Fruit fly (Drosophila melanogaster) whole organism, prepupa: ENCODE data around the gene CG2767.

ENCODE experiments used
- Blimp-1 ChIP-seq: fragments of 200-800 bp; sonication (Bioruptor generic); optimal IDR thresholded peaks from 3 replicates; lab custom pipeline; 2017; ENCODE audit warnings: missing biosample characterization, missing genetic modification characterization, mild to moderate bottlenecking, moderate library complexity, missing genetic modification reagents
- CG11762 ChIP-seq: fragments of 200-800 bp; sonication (Bioruptor generic); optimal IDR thresholded peaks from 3 replicates; lab custom pipeline; 2016; ENCODE audit warnings: missing biosample characterization, missing genetic modification characterization; ENCODE audit not compliant: insufficient read depth
- CG11902 ChIP-seq: fragments of 200-800 bp; sonication (Bioruptor generic); optimal IDR thresholded peaks from 3 replicates; lab custom pipeline; 2016; ENCODE audit warnings: missing biosample characterization, missing genetic modification characterization
- CG15336 ChIP-seq: fragments of 200-800 bp; sonication (Bioruptor generic); IDR thresholded peaks from 2 replicates; pipeline ENCODE4 v1.3.6; 2022; ENCODE audit warnings: missing biosample characterization, missing genetic modification characterization
- CG1621 ChIP-seq: fragments of 200-800 bp; sonication (Bioruptor generic); optimal IDR thresholded peaks from 3 replicates; lab custom pipeline; 2018; ENCODE audit warnings: missing biosample characterization, mild to moderate bottlenecking, missing genetic modification characterization
- CG32006 ChIP-seq: fragments of 200-800 bp; sonication (Bioruptor generic); optimal IDR thresholded peaks from 3 replicates; lab custom pipeline; 2017; ENCODE audit warnings: missing biosample characterization, mild to moderate bottlenecking, missing genetic modification characterization
- CG3919 ChIP-seq: fragments of 200-800 bp; sonication (Bioruptor generic); optimal IDR thresholded peaks from 3 replicates; lab custom pipeline; 2016; ENCODE audit warnings: missing biosample characterization, missing genetic modification characterization
- CG4318 ChIP-seq: fragments of 200-800 bp; sonication (Bioruptor generic); optimal IDR thresholded peaks from 3 replicates; lab custom pipeline; 2017; ENCODE audit warnings: missing biosample characterization, mild to moderate bottlenecking, missing genetic modification characterization
- CG6163 ChIP-seq: fragments of 200-800 bp; sonication (Bioruptor generic); IDR thresholded peaks from 3 replicates; pipeline ENCODE4 v1.3.6; 2022; ENCODE audit warnings: missing biosample characterization, missing genetic modification characterization
- CG6276 ChIP-seq: fragments of 200-800 bp; sonication (Bioruptor generic); optimal IDR thresholded peaks from 2 replicates; lab custom pipeline; 2017; ENCODE audit warnings: missing biosample characterization, mild to moderate bottlenecking, missing genetic modification characterization
- CG8119 ChIP-seq: fragments of 200-800 bp; sonication (Bioruptor generic); IDR thresholded peaks from 3 replicates; pipeline ENCODE4 v1.3.6; 2022; ENCODE audit warnings: missing biosample characterization, missing genetic modification characterization
- CG8319 ChIP-seq: fragments of 200-800 bp; sonication (Bioruptor generic); optimal IDR thresholded peaks from 3 replicates; lab custom pipeline; 2016; ENCODE audit warnings: missing biosample characterization, missing genetic modification characterization
- CG8632 ChIP-seq: fragments of 200-800 bp; sonication (Bioruptor generic); optimal IDR thresholded peaks from 3 replicates; lab custom pipeline; 2016; ENCODE audit warnings: missing biosample characterization, missing genetic modification characterization
- CG9139 ChIP-seq: fragments of 200-800 bp; sonication (Bioruptor generic); optimal IDR thresholded peaks from 3 replicates; lab custom pipeline; 2017; ENCODE audit warnings: missing biosample characterization, mild to moderate bottlenecking, missing genetic modification characterization
- Eip78C ChIP-seq: fragments of 200-800 bp; sonication (Bioruptor generic); peaks from one replicate; lab custom pipeline; 2016; ENCODE audit warnings: missing biosample characterization, missing genetic modification characterization
- Ets21C ChIP-seq: fragments of 200-800 bp; sonication (Bioruptor generic); optimal IDR thresholded peaks from 3 replicates; lab custom pipeline; 2016; ENCODE audit warnings: missing biosample characterization, missing genetic modification characterization
- Ets96B ChIP-seq: fragments of 200-800 bp; optimal IDR thresholded peaks from 2 replicates; lab custom pipeline; 2019; ENCODE audit warnings: missing biosample characterization, mild to moderate bottlenecking, missing genetic modification characterization, moderate library complexity
- Hr4 ChIP-seq: fragments of 200-800 bp; sonication (Bioruptor generic); optimal IDR thresholded peaks from 3 replicates; lab custom pipeline; 2016; ENCODE audit warnings: missing biosample characterization, missing genetic modification characterization
- OdsH ChIP-seq: fragments of 200-800 bp; sonication (Bioruptor generic); optimal IDR thresholded peaks from 3 replicates; lab custom pipeline; 2016; ENCODE audit warnings: missing biosample characterization, missing genetic modification characterization
- Sox15 ChIP-seq: fragments of 200-800 bp; sonication (Bioruptor generic); optimal IDR thresholded peaks from 3 replicates; lab custom pipeline; 2016; ENCODE audit warnings: missing biosample characterization, missing genetic modification characterization
- achi ChIP-seq: fragments of 200-800 bp; sonication (Bioruptor generic); optimal IDR thresholded peaks from 3 replicates; lab custom pipeline; 2016; ENCODE audit warnings: missing biosample characterization, missing genetic modification characterization
- acj6 ChIP-seq: fragments of 200-800 bp; sonication (Bioruptor generic); optimal IDR thresholded peaks from 3 replicates; lab custom pipeline; 2016; ENCODE audit warnings: missing biosample characterization, missing genetic modification characterization
- eg ChIP-seq: fragments of 200-800 bp; sonication (Bioruptor generic); IDR thresholded peaks from 3 replicates; pipeline ENCODE4 v1.3.6; 2022; ENCODE audit warnings: missing biosample characterization, missing genetic modification characterization
- fd59A ChIP-seq: fragments of 200-800 bp; sonication (Bioruptor generic); optimal IDR thresholded peaks from 2 replicates; lab custom pipeline; 2017; ENCODE audit warnings: missing biosample characterization, mild to moderate bottlenecking, missing genetic modification characterization, missing genetic modification reagents
- fkh ChIP-seq: fragments of 200-800 bp; sonication (Bioruptor generic); optimal IDR thresholded peaks from 3 replicates; lab custom pipeline; 2017; ENCODE audit warnings: missing biosample characterization, mild to moderate bottlenecking, missing genetic modification characterization, moderate library complexity
- net ChIP-seq: fragments of 200-800 bp; sonication (Bioruptor generic); optimal IDR thresholded peaks from 3 replicates; lab custom pipeline; 2016; ENCODE audit warnings: missing biosample characterization, missing genetic modification characterization
- pdm3 ChIP-seq: fragments of 200-800 bp; sonication (Bioruptor generic); optimal IDR thresholded peaks from 3 replicates; lab custom pipeline; 2016; ENCODE audit warnings: missing biosample characterization, missing genetic modification characterization
- salr ChIP-seq, 2 experiments: fragments of 200-800 bp; sonication (Bioruptor generic); optimal IDR thresholded peaks; 3 replicates each; lab custom pipeline; 2016 to 2018; ENCODE audit warnings: missing biosample characterization in 2 of 2, missing genetic modification characterization in 2 of 2, mild to moderate bottlenecking in 1 of 2
- ss ChIP-seq, 2 experiments: fragments of 200-800 bp; sonication (Bioruptor generic); optimal IDR thresholded peaks; 2 replicates in 1 of 2; 3 replicates in 1 of 2; lab custom pipeline; 2017 to 2018; ENCODE audit warnings: mild to moderate bottlenecking in 2 of 2, missing biosample characterization in 2 of 2, missing genetic modification characterization in 2 of 2, moderate library complexity in 1 of 2
- topi ChIP-seq: fragments of 200-800 bp; sonication (Bioruptor generic); optimal IDR thresholded peaks from 3 replicates; lab custom pipeline; 2016; ENCODE audit warnings: missing biosample characterization, missing genetic modification characterization

The CG2767 gene

dm6 chr3R:7994629-7995028 lies 13.3 kb downstream of the CG2767 start:
- no peak for TF ChIP-seq Sox15 (GFP tag; lab: Kevin White, UChicago)
- TF ChIP-seq CG6163 = no peak
- TF ChIP-seq acj6 (GFP tag; lab: Kevin White, UChicago) = no peak
- no peak for TF ChIP-seq Blimp-1 (GFP tag; lab: Kevin White, UChicago)
- peak; percentile 44 for TF ChIP-seq Eip78C

dm6 chr3R:7993506-7993905 lies 14.4 kb downstream of the CG2767 start:
- TF ChIP-seq CG11902 (no peak), CG8319 (GFP tag; lab: Kevin White, UChicago) (no peak), CG6276 (GFP tag; lab: Kevin White, UChicago) (no peak)

DNA sequence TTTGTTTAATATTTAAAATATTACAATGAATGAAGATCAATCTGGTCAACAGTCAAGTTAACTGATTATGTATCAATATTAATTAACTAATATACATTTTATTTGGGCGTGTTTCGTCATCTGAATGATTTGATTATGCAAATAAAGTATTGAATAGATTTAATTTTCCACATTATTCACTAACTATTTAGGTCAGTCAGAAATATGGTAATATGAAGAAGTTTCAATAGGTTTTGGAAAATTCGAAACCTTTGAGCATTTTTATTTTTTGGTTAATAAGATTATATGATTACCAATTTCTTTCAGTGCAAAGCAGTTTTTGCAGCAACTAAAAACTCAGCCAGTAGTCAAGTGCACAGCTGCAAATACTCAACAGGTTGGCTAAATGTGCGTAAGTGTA lies 15.8 kb downstream of the CG2767 start:
- TF ChIP-seq pdm3 (GFP tag; lab: Kevin White, UChicago) (no peak), fd59A (GFP tag; lab: Kevin White, UChicago) (no peak), ss (GFP tag; optimal IDR thresholded peaks at IDR 0.05; lab: Kevin White, UChicago) (no peak), eg (GFP tag; lab: Robert Waterston, UW) (peak; percentile 70), CG6163 (0 out of 3 replicates have a peak, but pooled peaks have one; percentile 24), CG8119 (GFP tag; lab: Robert Waterston, UW) (peak; percentile 33; the same call in 2 of the 3 replicates), CG11762 (peak; percentile 16), CG6276 (GFP tag; lab: Kevin White, UChicago) (peak; percentile 67), OdsH (GFP tag; lab: Kevin White, UChicago) (peak; percentile 30), CG32006 (peak; percentile 82), Hr4 (GFP tag; lab: Kevin White, UChicago) (peak; percentile 54), CG9139 (GFP tag; lab: Kevin White, UChicago) (no peak), CG3919 (peak; percentile 4), Eip78C (peak; percentile 75), CG8632 (GFP tag; lab: Kevin White, UChicago) (no peak), topi (GFP tag; lab: Kevin White, UChicago) (no peak), salr (GFP tag; optimal IDR thresholded peaks at IDR 0.05; lab: Kevin White, UChicago) (peak in 1 of 2 experiments; percentile 35), Ets21C (GFP tag; lab: Kevin White, UChicago) (no peak), CG8319 (GFP tag; lab: Kevin White, UChicago) (no peak), net (GFP tag; lab: Kevin White, UChicago) (peak; percentile 47), Ets96B (tag; lab: Kevin White, UChicago) (no peak), achi (GFP tag; lab: Kevin White, UChicago) (peak; percentile 24), CG15336 (GFP tag; lab: Robert Waterston, UW) (peak; percentile 55; the same call in 1 of the 2 replicates), CG4318 (GFP tag; lab: Kevin White, UChicago) (peak; percentile 68)

DNA sequence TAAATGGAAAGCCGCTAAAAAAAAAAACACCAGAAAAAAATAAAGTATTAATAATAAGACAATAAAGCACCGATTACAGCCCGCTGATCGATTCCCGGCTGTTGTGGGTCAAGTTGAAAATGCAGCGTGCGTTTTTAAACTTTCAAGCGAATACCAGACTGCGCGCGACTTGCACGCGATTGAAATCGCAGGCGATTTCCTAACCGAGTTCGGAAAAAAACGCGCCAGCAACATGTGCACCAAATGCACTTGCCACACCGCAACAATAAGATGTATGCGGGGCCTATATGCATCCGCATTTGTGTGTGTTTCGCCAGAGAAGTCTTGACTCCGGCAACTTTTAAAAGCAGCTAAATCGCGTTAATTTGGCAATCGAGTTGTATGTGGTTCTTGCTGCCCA lies 16.5 kb downstream of the CG2767 start:
- peak; percentile 38; the same call in 1 of the 3 replicates for TF ChIP-seq eg (GFP tag; lab: Robert Waterston, UW)
- 0 out of 3 replicates have a peak, but pooled peaks have one; percentile 20 for TF ChIP-seq CG8119 (GFP tag; lab: Robert Waterston, UW)
- no peak for TF ChIP-seq CG1621 (tag; lab: Kevin White, UChicago)

DNA sequence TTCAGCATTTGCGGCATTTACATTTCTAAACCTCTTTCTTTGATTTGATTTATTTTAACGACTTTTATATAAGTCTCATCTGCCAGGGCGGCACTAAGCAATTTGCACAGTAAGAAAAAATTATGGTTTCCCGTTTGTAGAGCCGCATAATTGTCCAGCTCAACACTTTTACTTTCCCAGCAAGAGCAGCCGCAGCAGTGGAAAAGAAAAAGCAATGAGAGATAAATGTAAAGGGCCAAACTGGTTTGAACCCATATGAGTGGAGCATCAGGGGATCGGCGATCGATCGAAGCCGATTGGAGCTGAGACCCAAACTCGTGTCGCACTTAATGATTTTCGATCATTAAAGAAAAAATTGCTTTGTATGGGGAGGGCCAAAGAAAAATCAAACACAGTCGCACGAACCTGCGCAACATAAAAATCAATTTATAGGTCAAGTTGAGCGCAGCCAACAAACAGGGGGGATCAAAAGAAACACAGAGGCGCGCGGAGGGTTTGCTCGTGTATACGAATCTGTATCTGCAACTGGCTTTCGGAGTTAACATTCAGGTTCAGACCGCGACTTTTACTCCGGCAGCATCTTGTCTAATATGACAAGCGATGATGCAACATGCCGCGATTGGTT lies 17.0 kb downstream of the CG2767 start:
- TF ChIP-seq Blimp-1 (GFP tag; lab: Kevin White, UChicago) (peak; percentile 92), ss (GFP tag; optimal IDR thresholded peaks at IDR 0.05; lab: Kevin White, UChicago) (no peak)

dm6 chr3R:7990257-7990656 lies 17.7 kb downstream of the CG2767 start:
- TF ChIP-seq fkh (no peak), eg (GFP tag; lab: Robert Waterston, UW) (0 out of 3 replicates have a peak, but pooled peaks have one; percentile 17)
